Worm (Caenorhabditis elegans) whole organism, L1 larva: ENCODE measurements around the gene C40A11.2.

Source experiments
- egl-27 ChIP-seq, 2 experiments: fragments of 150-350 bp in 1 of 2; sonication (generic microtip); optimal IDR thresholded peaks; 3 replicates each; lab custom pipeline; 2017 to 2018; ENCODE audit warnings: missing biosample characterization in 2 of 2, missing genetic modification characterization in 2 of 2, missing genetic modification reagents in 2 of 2
- lin-39 ChIP-seq: fragments of 150-350 bp; optimal IDR thresholded peaks from 2 replicates; lab custom pipeline; 2014; ENCODE audit warnings: missing biosample characterization, missing genetic modification reagents, missing genetic modification characterization
- nhr-90 ChIP-seq: sonication (generic microtip); optimal IDR thresholded peaks from 2 replicates; lab custom pipeline; 2016; ENCODE audit warnings: mild to moderate bottlenecking, missing genetic modification characterization, missing compliant biosample characterization; ENCODE audit not compliant: poor library complexity
- sptf-1 ChIP-seq: fragments of 150-350 bp; optimal IDR thresholded peaks from 2 replicates; lab custom pipeline; 2014; ENCODE audit warnings: missing biosample characterization, missing genetic modification characterization

- TF ChIP-seq lin-39 (tag; lab: Kevin White, UChicago): no peak
- no peak for TF ChIP-seq egl-27 (tag; optimal IDR thresholded peaks at IDR 0.05; lab: Kevin White, UChicago)
- no peak for TF ChIP-seq sptf-1 (tag; lab: Kevin White, UChicago)
- TF ChIP-seq nhr-90: no peak
Observed at ce11 chrII:2168374-2168773, 21.6 kb downstream of the C40A11.2 start, which contains the start of gene fbxb-38.
